Fruit fly (Drosophila melanogaster) whole organism, embryonic: Measurements from ENCODE around the gene CG8526.
A peak's percentile ranks its signal among the peaks of the same experiment; 100 is the strongest.

Experiments used
- Aef1 ChIP-seq: fragments of 200-800 bp; sonication (Bioruptor generic); IDR thresholded peaks from 3 replicates; pipeline ENCODE4 v1.3.6; 2022; ENCODE audit warnings: missing biosample characterization, missing genetic modification characterization
- CG10147 ChIP-seq: fragments of 200-800 bp; sonication (Bioruptor generic); optimal IDR thresholded peaks from 2 replicates; lab custom pipeline; 2019; ENCODE audit warnings: missing biosample characterization, mild to moderate bottlenecking, missing genetic modification characterization, moderate library complexity
- CG11247 ChIP-seq: fragments of 200-800 bp; sonication (Bioruptor generic); IDR thresholded peaks from 2 replicates; pipeline ENCODE4 v1.3.6; 2022; ENCODE audit warnings: missing biosample characterization, missing genetic modification characterization
- CG11560 ChIP-seq: fragments of 200-800 bp; sonication (Bioruptor generic); IDR thresholded peaks from 3 replicates; pipeline ENCODE4 v1.3.6; 2022; ENCODE audit warnings: missing biosample characterization, missing genetic modification characterization
- CG12104 ChIP-seq: fragments of 200-800 bp; sonication (Bioruptor generic); optimal IDR thresholded peaks from 3 replicates; lab custom pipeline; 2016; ENCODE audit warnings: missing biosample characterization, missing genetic modification characterization
- CG12769 ChIP-seq: fragments of 200-800 bp; sonication (Bioruptor generic); optimal IDR thresholded peaks from 2 replicates; lab custom pipeline; 2019; ENCODE audit warnings: missing biosample characterization, mild to moderate bottlenecking, missing genetic modification characterization, moderate library complexity
- CG16863 ChIP-seq: fragments of 200-800 bp; sonication (Bioruptor generic); optimal IDR thresholded peaks from 3 replicates; lab custom pipeline; 2016; ENCODE audit warnings: missing biosample characterization, missing genetic modification characterization
- CG17328 ChIP-seq: fragments of 200-800 bp; sonication (Bioruptor generic); IDR thresholded peaks from 2 replicates; pipeline ENCODE4 v1.3.6; 2022; ENCODE audit warnings: missing biosample characterization, missing genetic modification characterization
- CG17359 ChIP-seq: fragments of 200-800 bp; sonication (Bioruptor generic); optimal IDR thresholded peaks from 3 replicates; lab custom pipeline; 2018; ENCODE audit warnings: missing biosample characterization, mild to moderate bottlenecking, missing genetic modification characterization, moderate library complexity
- CG17568 ChIP-seq: fragments of 200-800 bp; sonication (Bioruptor generic); optimal IDR thresholded peaks from 2 replicates; lab custom pipeline; 2018; ENCODE audit warnings: missing biosample characterization, mild to moderate bottlenecking, missing genetic modification characterization, moderate library complexity
- CG17802 ChIP-seq: fragments of 200-800 bp; sonication (Bioruptor generic); optimal IDR thresholded peaks from 2 replicates; lab custom pipeline; 2018; ENCODE audit warnings: missing biosample characterization, mild to moderate bottlenecking, missing genetic modification characterization, moderate library complexity
- CG18011 ChIP-seq: fragments of 200-800 bp; sonication (Bioruptor generic); optimal IDR thresholded peaks from 2 replicates; lab custom pipeline; 2017; ENCODE audit warnings: missing biosample characterization, missing genetic modification characterization, mild to moderate bottlenecking, moderate library complexity, missing genotype
- CG18764 ChIP-seq: fragments of 200-800 bp; sonication (Bioruptor generic); optimal IDR thresholded peaks from 3 replicates; lab custom pipeline; 2016; ENCODE audit warnings: missing biosample characterization, missing genetic modification characterization
- CG30431 ChIP-seq: fragments of 200-800 bp; sonication (Bioruptor generic); optimal IDR thresholded peaks from 2 replicates; lab custom pipeline; 2017; ENCODE audit warnings: missing biosample characterization, missing genetic modification characterization
- CG33213 ChIP-seq: fragments of 200-800 bp; sonication (Bioruptor generic); optimal IDR thresholded peaks from 3 replicates; lab custom pipeline; 2016; ENCODE audit warnings: missing biosample characterization, missing genetic modification characterization
- CG3995 ChIP-seq: fragments of 200-800 bp; sonication (Bioruptor generic); optimal IDR thresholded peaks from 3 replicates; lab custom pipeline; 2016; ENCODE audit warnings: missing biosample characterization, missing genetic modification characterization
- CG4854 ChIP-seq: fragments of 200-800 bp; sonication (Bioruptor generic); optimal IDR thresholded peaks from 2 replicates; lab custom pipeline; 2016; ENCODE audit warnings: missing biosample characterization, missing genetic modification characterization, inconsistent platforms
- CG6175 ChIP-seq: fragments of 200-800 bp; sonication (Bioruptor generic); IDR thresholded peaks from 3 replicates; pipeline ENCODE4 v1.3.6; 2022; ENCODE audit warnings: missing biosample characterization, missing genetic modification characterization
- CG6689 ChIP-seq: fragments of 200-800 bp; sonication (Bioruptor generic); IDR thresholded peaks from 2 replicates; pipeline ENCODE4 v1.3.6; 2022; ENCODE audit warnings: missing biosample characterization, missing genetic modification characterization
- CG8359 ChIP-seq: fragments of 200-800 bp; sonication (Bioruptor generic); optimal IDR thresholded peaks from 2 replicates; lab custom pipeline; 2017; ENCODE audit warnings: missing biosample characterization, mild to moderate bottlenecking, missing genetic modification characterization, borderline replicate concordance
- CG8924 ChIP-seq: fragments of 200-800 bp; optimal IDR thresholded peaks from 3 replicates; lab custom pipeline; 2019; ENCODE audit warnings: missing biosample characterization, mild to moderate bottlenecking, missing genetic modification characterization, moderate library complexity
- CG9215 ChIP-seq: fragments of 200-800 bp; sonication (Bioruptor generic); IDR thresholded peaks from 2 replicates; pipeline ENCODE4 v1.3.6; 2022; ENCODE audit warnings: missing biosample characterization, missing genetic modification characterization
- CG9437 ChIP-seq: fragments of 200-800 bp; sonication (Bioruptor generic); optimal IDR thresholded peaks from 2 replicates; lab custom pipeline; 2018; ENCODE audit warnings: missing biosample characterization, mild to moderate bottlenecking, missing genetic modification characterization
- CrebB ChIP-seq: fragments of 200-800 bp; sonication (Bioruptor generic); optimal IDR thresholded peaks from 3 replicates; lab custom pipeline; 2018; ENCODE audit warnings: missing biosample characterization, mild to moderate bottlenecking, missing genetic modification characterization
- Dip2 ChIP-seq: fragments of 200-800 bp; sonication (Bioruptor generic); IDR thresholded peaks from 2 replicates; pipeline ENCODE4 v1.3.6; 2022; ENCODE audit warnings: missing biosample characterization, missing genetic modification characterization
- Doc3 ChIP-seq: fragments of 200-800 bp; sonication (Bioruptor generic); IDR thresholded peaks from 3 replicates; pipeline ENCODE4 v1.3.6; 2022; ENCODE audit warnings: missing biosample characterization, missing genetic modification characterization; ENCODE audit not compliant: partially characterized antibody
- H15 ChIP-seq: fragments of 200-800 bp; sonication (Bioruptor generic); IDR thresholded peaks from 3 replicates; pipeline ENCODE4 v1.3.6; 2022; ENCODE audit warnings: missing biosample characterization, missing genetic modification characterization
- NfI ChIP-seq: fragments of 200-800 bp; sonication (Bioruptor generic); optimal IDR thresholded peaks from 3 replicates; lab custom pipeline; 2018; ENCODE audit warnings: missing biosample characterization, mild to moderate bottlenecking, missing genetic modification characterization, moderate library complexity
- Oli ChIP-seq: fragments of 200-800 bp; sonication (Bioruptor generic); optimal IDR thresholded peaks from 2 replicates; lab custom pipeline; 2018; ENCODE audit warnings: missing biosample characterization, mild to moderate bottlenecking, missing genetic modification characterization, moderate library complexity
- Sox102F ChIP-seq: fragments of 200-800 bp; sonication (Bioruptor generic); optimal IDR thresholded peaks from 2 replicates; lab custom pipeline; 2018; ENCODE audit warnings: missing biosample characterization, mild to moderate bottlenecking, missing genetic modification characterization, moderate library complexity
- TFAM ChIP-seq: fragments of 200-800 bp; sonication (Bioruptor generic); optimal IDR thresholded peaks from 2 replicates; lab custom pipeline; 2017; ENCODE audit warnings: missing biosample characterization, missing genetic modification characterization, inconsistent platforms
- ac ChIP-seq: fragments of 200-800 bp; sonication (Bioruptor generic); optimal IDR thresholded peaks from 3 replicates; lab custom pipeline; 2017; ENCODE audit warnings: missing biosample characterization, mild to moderate bottlenecking, missing genetic modification characterization
- cad ChIP-seq: fragments of >200 bp; optimal IDR thresholded peaks from 2 replicates; lab custom pipeline; 2017; ENCODE audit warnings: missing biosample characterization, missing genetic modification characterization
- ci ChIP-seq: fragments of 200-800 bp; sonication (Bioruptor generic); IDR thresholded peaks from 3 replicates; pipeline ENCODE4 v1.3.6; 2022; ENCODE audit warnings: missing biosample characterization, missing genetic modification characterization
- dmrt11E ChIP-seq: fragments of 200-800 bp; sonication (Bioruptor generic); optimal IDR thresholded peaks from 3 replicates; lab custom pipeline; 2018; ENCODE audit warnings: missing biosample characterization, mild to moderate bottlenecking, missing genetic modification characterization, moderate library complexity
- hb ChIP-seq: fragments of 200-800 bp; sonication (Bioruptor generic); IDR thresholded peaks from 3 replicates; pipeline ENCODE4 v1.3.6; 2022; ENCODE audit warnings: missing biosample characterization, missing genetic modification characterization; ENCODE audit not compliant: partially characterized antibody
- kay ChIP-seq: fragments of 200-800 bp; sonication (Bioruptor generic); optimal IDR thresholded peaks from 2 replicates; lab custom pipeline; 2016; ENCODE audit warnings: missing biosample characterization, missing genetic modification characterization
- knrl ChIP-seq: fragments of 200-800 bp; sonication (Bioruptor generic); IDR thresholded peaks from 3 replicates; pipeline ENCODE4 v1.3.6; 2022; ENCODE audit warnings: missing biosample characterization, missing genetic modification characterization; ENCODE audit not compliant: partially characterized antibody
- nerfin-1 ChIP-seq: fragments of 200-800 bp; sonication (Bioruptor generic); optimal IDR thresholded peaks from 3 replicates; lab custom pipeline; 2019; ENCODE audit warnings: missing biosample characterization, mild to moderate bottlenecking, missing genetic modification characterization, moderate library complexity
- rib ChIP-seq: fragments of 200-800 bp; sonication (Bioruptor generic); IDR thresholded peaks from 2 replicates; pipeline ENCODE4 v1.3.6; 2022; ENCODE audit warnings: missing biosample characterization, missing genetic modification characterization
- sd ChIP-seq: fragments of 200-800 bp; sonication (Bioruptor generic); optimal IDR thresholded peaks from 3 replicates; lab custom pipeline; 2018; ENCODE audit warnings: missing biosample characterization, mild to moderate bottlenecking, missing genetic modification characterization, moderate library complexity
- sisA ChIP-seq: fragments of 200-800 bp; sonication (Bioruptor generic); IDR thresholded peaks from 2 replicates; pipeline ENCODE4 v1.3.6; 2022; ENCODE audit warnings: missing biosample characterization, missing genetic modification characterization
- slp2 ChIP-seq: fragments of 200-800 bp; sonication (Bioruptor generic); optimal IDR thresholded peaks from 2 replicates; lab custom pipeline; 2016; ENCODE audit warnings: missing biosample characterization, missing genetic modification characterization
- sob ChIP-seq: fragments of 200-800 bp; sonication (Bioruptor generic); IDR thresholded peaks from 2 replicates; pipeline ENCODE4 v1.3.6; 2022; ENCODE audit warnings: missing biosample characterization, missing genetic modification characterization
- sqz ChIP-seq: fragments of 200-800 bp; sonication (Bioruptor generic); optimal IDR thresholded peaks from 3 replicates; lab custom pipeline; 2018; ENCODE audit warnings: missing biosample characterization, mild to moderate bottlenecking, missing genetic modification characterization
- tap ChIP-seq: fragments of 200-800 bp; optimal IDR thresholded peaks from 3 replicates; lab custom pipeline; 2019; ENCODE audit warnings: missing biosample characterization, mild to moderate bottlenecking, missing genetic modification characterization, moderate library complexity
- vvl ChIP-seq: fragments of 200-800 bp; sonication (Bioruptor generic); IDR thresholded peaks from 2 replicates; pipeline ENCODE4 v1.3.6; 2022; ENCODE audit warnings: missing biosample characterization, missing genetic modification characterization
- z ChIP-seq: fragments of 200-800 bp; sonication (Bioruptor generic); IDR thresholded peaks from 3 replicates; pipeline ENCODE4 v1.3.6; 2022; ENCODE audit warnings: missing biosample characterization, missing genetic modification characterization

Gene CG8526

DNA sequence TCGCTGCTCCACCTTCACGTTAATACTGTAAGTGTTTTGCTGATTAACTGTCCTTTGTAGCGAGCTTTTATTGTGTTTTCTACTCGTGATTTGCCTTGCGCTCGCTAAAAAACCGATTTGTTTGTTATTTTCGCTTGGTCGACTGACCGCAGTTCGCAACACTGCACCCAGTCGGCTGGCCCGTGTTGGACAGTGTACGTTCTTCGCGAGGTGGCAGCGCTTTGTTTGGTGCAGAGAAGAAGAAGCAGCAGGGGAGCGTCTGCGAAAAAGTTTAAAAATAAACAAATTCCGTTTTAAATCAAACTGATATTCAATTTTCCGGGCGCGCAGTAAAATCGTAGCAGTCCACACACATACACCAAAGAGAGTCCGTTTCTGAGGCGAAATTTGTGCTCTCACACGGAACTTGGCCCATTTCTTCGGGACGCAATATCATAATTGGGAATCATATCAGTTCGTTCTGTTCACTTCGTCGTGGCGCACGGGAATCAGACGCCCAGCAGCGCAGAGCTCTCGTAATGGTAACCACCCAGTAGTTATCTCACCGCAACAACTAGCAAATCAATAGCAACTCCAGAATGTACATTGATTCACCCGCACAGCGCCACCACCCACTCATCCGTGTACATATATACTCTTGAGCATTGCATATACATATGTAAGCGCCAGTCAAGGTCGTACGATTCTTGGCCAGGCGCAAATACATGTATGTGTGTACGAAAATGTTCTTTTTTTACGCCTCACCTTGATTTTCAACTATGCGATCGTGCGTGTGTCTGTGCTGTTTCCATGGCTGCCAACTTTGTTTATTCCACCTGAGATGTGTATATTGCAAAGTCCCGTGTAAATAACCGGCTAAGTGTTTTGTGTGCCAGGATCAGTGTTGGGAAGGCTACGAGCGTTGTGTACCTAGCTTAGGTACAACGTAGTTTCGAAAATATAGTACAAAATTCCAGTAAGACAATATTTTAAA is 33.2 kb upstream of the CG8526 start, which contains the start of gene Naa80 (continued):
- TF ChIP-seq CG8359 (GFP tag; lab: Kevin White, UChicago) (no peak), CG17802 (peak; percentile 33), slp2 (GFP tag; lab: Kevin White, UChicago) (peak; percentile 6), CG17359 (tag; lab: Kevin White, UChicago) (peak; percentile 26), CG17568 (GFP tag; lab: Kevin White, UChicago) (no peak), ci (GFP tag; lab: Robert Waterston, UW) (peak; percentile 85), CG4854 (GFP tag; lab: Kevin White, UChicago) (peak; percentile 27), CG11560 (tag; lab: Robert Waterston, UW) (no peak), sqz (GFP tag; lab: Kevin White, UChicago) (no peak), CG9437 (GFP tag; lab: Kevin White, UChicago) (no peak), Sox102F (GFP tag; lab: Kevin White, UChicago) (no peak), sd (tag; lab: Kevin White, UChicago) (peak; percentile 52), z (no peak), CG18764 (peak; percentile 34), ac (GFP tag; lab: Kevin White, UChicago) (no peak), CG17328 (GFP tag; lab: Robert Waterston, UW) (no peak; the same call in 1 of the 2 replicates), sob (peak; percentile 86), vvl (GFP tag; lab: Robert Waterston, UW) (peak; percentile 72), CG12104 (peak; percentile 36), CG12769 (tag; lab: Kevin White, UChicago) (peak; percentile 88), rib (peak; percentile 90), tap (tag; lab: Kevin White, UChicago) (no peak), CG33213 (GFP tag; lab: Kevin White, UChicago) (peak; percentile 57), knrl (GFP tag; lab: Robert Waterston, UW) (peak; percentile 52; the same call in 1 of the 3 replicates), Aef1 (GFP tag; lab: Robert Waterston, UW) (peak; percentile 37; the same call in 1 of the 3 replicates), CG10147 (GFP tag; lab: Kevin White, UChicago) (peak; percentile 37), CG11247 (GFP tag; lab: Robert Waterston, UW) (peak; percentile 79), TFAM (no peak), NfI (peak; percentile 82), hb (no peak; the same call in 2 of the 3 replicates), CG3995 (peak; percentile 68), Doc3 (GFP tag; lab: Robert Waterston, UW) (no peak), CG6689 (no peak), CG6175 (GFP tag; lab: Robert Waterston, UW) (peak; percentile 70; the same call in 2 of the 3 replicates), CG30431 (no peak), nerfin-1 (peak; percentile 21), Dip2 (GFP tag; lab: Robert Waterston, UW) (no peak), CrebB (tag; lab: Kevin White, UChicago) (no peak), dmrt11E (tag; lab: Kevin White, UChicago) (peak; percentile 16), CG9215 (GFP tag; lab: Robert Waterston, UW) (peak; percentile 30; the same call in 1 of the 2 replicates), cad (GFP tag; lab: Kevin White, UChicago) (no peak), CG8924 (tag; lab: Kevin White, UChicago) (peak; percentile 60), H15 (GFP tag; lab: Robert Waterston, UW) (peak; percentile 53; the same call in 1 of the 3 replicates), kay (GFP tag; lab: Kevin White, UChicago) (peak; percentile 71), Oli (tag; lab: Kevin White, UChicago) (no peak), CG16863 (peak; percentile 27), sisA (GFP tag; lab: Robert Waterston, UW) (peak; percentile 60), CG18011 (GFP tag; lab: Kevin White, UChicago) (peak; percentile 65)
